Worm (Caenorhabditis elegans): ENCODE results near the gene Y43F8C.13.
"Not testable (repeated sequence)": the region's sequence is repeated elsewhere in the genome, so short reads cannot be mapped to it uniquely, and the experiment has no call there.

Y43F8C.13 gene

DNA sequence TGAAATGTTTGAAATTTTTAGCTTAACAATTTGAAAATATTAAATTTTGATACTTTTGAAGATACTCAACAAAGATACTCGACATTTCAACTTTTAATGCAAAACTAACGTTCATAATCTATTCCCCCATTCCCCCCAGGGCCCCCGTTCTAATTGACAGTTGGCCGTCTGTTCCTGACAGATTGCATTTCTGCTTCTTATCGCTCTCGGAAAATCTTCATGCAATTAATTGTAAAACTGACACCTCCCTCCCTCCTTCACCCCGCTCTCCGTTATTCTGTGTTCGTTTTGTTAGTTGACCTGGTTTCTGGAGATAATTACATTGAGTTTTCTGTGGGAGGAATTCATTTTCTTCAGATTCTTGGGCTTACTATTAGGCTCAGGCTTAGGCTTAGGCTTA is 20.7 kb upstream of the Y43F8C.13 start:
- no peak for TF ChIP-seq lsy-2 (tag; optimal IDR thresholded peaks at IDR 0.05)
- no peak for TF ChIP-seq ceh-82 (tag; optimal IDR thresholded peaks at IDR 0.05)
- no peak for TF ChIP-seq snpc-4 (tag; optimal IDR thresholded peaks at IDR 0.05)
- TF ChIP-seq pqm-1 (tag; optimal IDR thresholded peaks at IDR 0.05), result no peak
- no peak for TF ChIP-seq lin-13 (GFP tag; optimal IDR thresholded peaks at IDR 0.05)
- no peak for TF ChIP-seq unc-98 (GFP tag; IDR thresholded peaks at IDR 0.05)
- no peak for TF ChIP-seq unc-62 (GFP tag; optimal IDR thresholded peaks at IDR 0.05)
- no peak for TF ChIP-seq unc-130 (tag; optimal IDR thresholded peaks at IDR 0.05)
- no peak for TF ChIP-seq ces-1 (GFP tag; optimal IDR thresholded peaks at IDR 0.05)
- TF ChIP-seq nhr-84 (tag; optimal IDR thresholded peaks at IDR 0.05), result no peak
- TF ChIP-seq ets-5 (GFP tag; IDR thresholded peaks at IDR 0.05), result no peak
- TF ChIP-seq nhr-71 (tag; optimal IDR thresholded peaks at IDR 0.05), result no peak
- no peak for TF ChIP-seq egl-13 (tag; optimal IDR thresholded peaks at IDR 0.05)
- no peak for TF ChIP-seq efl-1 (optimal IDR thresholded peaks at IDR 0.05)
- no peak for TF ChIP-seq efl-1 (GFP tag; optimal IDR thresholded peaks at IDR 0.05 in 1 of 2)
- TF ChIP-seq lin-14 (GFP tag; optimal IDR thresholded peaks at IDR 0.05), result no peak
- no peak for TF ChIP-seq fos-1 (tag; optimal IDR thresholded peaks at IDR 0.05)

- TF ChIP-seq unc-30 (tag; optimal IDR thresholded peaks at IDR 0.05), result no peak
- TF ChIP-seq ceh-63 (GFP tag; optimal IDR thresholded peaks at IDR 0.05), result no peak
- no peak for TF ChIP-seq vab-15 (tag; optimal IDR thresholded peaks at IDR 0.05)
- TF ChIP-seq ceh-8 (GFP tag; optimal IDR thresholded peaks at IDR 0.05), result no peak
- no peak for TF ChIP-seq alr-1 (tag; optimal IDR thresholded peaks at IDR 0.05; ENCODE audit: borderline replicate concordance)
- TF ChIP-seq nhr-71 (tag; optimal IDR thresholded peaks at IDR 0.05), result no peak
- TF ChIP-seq pax-3 (tag; optimal IDR thresholded peaks at IDR 0.05), result no peak
- TF ChIP-seq tbx-2 (tag; optimal IDR thresholded peaks at IDR 0.05), result no peak
- TF ChIP-seq mep-1 (tag; optimal IDR thresholded peaks at IDR 0.05), result no peak
- no peak for TF ChIP-seq C34B4.2 (tag; optimal IDR thresholded peaks at IDR 0.05)
- TF ChIP-seq lin-15B (tag; optimal IDR thresholded peaks at IDR 0.05), result no peak
- no peak for TF ChIP-seq ceh-88 (GFP tag; IDR thresholded peaks at IDR 0.05)
- no peak for TF ChIP-seq elt-2 (tag; optimal IDR thresholded peaks at IDR 0.05)
- no peak for TF ChIP-seq F16B12.6 (tag; optimal IDR thresholded peaks at IDR 0.05)
- no peak for TF ChIP-seq nhr-77 (tag; optimal IDR thresholded peaks at IDR 0.05)
- TF ChIP-seq aly-2 (tag; optimal IDR thresholded peaks at IDR 0.05), result no peak
- no peak for TF ChIP-seq lin-39 (tag; optimal IDR thresholded peaks at IDR 0.05)
- TF ChIP-seq egl-13 (tag; optimal IDR thresholded peaks at IDR 0.05), result no peak
- no peak for TF ChIP-seq elt-3 (tag; optimal IDR thresholded peaks at IDR 0.05)
Observed at ce11 chrV:19715847-19716246, 18.6 kb upstream of the Y43F8C.13 start, which contains the start of gene Y43F8C.17. Gene Y43F8C.17 (plus strand): TSS chrV:19716147.

- no peak for TF ChIP-seq ceh-8 (GFP tag; optimal IDR thresholded peaks at IDR 0.05)
- TF ChIP-seq fos-1 (tag; optimal IDR thresholded peaks at IDR 0.05), result no peak
- TF ChIP-seq ztf-11 (tag; optimal IDR thresholded peaks at IDR 0.05), result no peak
- no peak for TF ChIP-seq C16A3.4 (tag; optimal IDR thresholded peaks at IDR 0.05)
- no peak for TF ChIP-seq hlh-4 (tag; optimal IDR thresholded peaks at IDR 0.05)
- no peak for TF ChIP-seq irx-1 (tag; optimal IDR thresholded peaks at IDR 0.05)
Observed at ce11 chrV:19715419-19715818, 18.2 kb upstream of the Y43F8C.13 start, which contains the start of gene Y43F8C.16. Gene Y43F8C.16 (minus strand): TSS chrV:19715519.

DNA sequence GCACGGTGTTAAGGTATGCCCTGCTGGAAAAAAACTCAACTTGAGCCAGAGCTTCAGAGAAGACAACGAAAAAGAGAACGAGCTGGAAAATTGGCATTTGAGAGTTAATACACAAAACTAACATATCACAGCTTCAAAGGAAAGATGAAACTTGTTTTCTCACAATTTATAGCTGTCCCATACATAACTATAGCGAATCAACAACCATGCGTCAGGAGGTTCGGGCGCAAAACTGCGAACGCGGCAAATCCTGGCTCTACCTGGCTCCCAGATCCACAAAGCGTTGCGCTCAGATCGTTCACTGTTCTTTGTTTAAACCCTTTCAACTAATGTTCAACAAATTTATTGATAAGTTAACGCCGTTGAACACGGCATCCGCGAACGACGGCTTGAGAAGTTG is 14.4 kb upstream of the Y43F8C.13 start, which contains the start of gene Y43F8C.23:
Gene Y43F8C.23 (minus strand): TSS at position 101 of the 400 bp plus-strand sequence.
- TF ChIP-seq unc-62 (GFP tag; optimal IDR thresholded peaks at IDR 0.05); unc-98 (GFP tag; IDR thresholded peaks at IDR 0.05); ceh-63 (GFP tag; optimal IDR thresholded peaks at IDR 0.05): not testable (repeated sequence)
